Worm (Caenorhabditis elegans) whole organism, L4/young adult: ENCODE results near the gene Y82E9BL.5.
"Not testable (repeated sequence)": the region's sequence is repeated elsewhere in the genome, so short reads cannot be mapped to it uniquely, and the experiment has no call there.

Experiments
- W03F9.2 ChIP-seq: fragments of 150-350 bp; optimal IDR thresholded peaks from 2 replicates; lab custom pipeline; 2014; ENCODE audit warnings: missing biosample characterization, missing genetic modification characterization
- dao-5 ChIP-seq: sonication (generic microtip); optimal IDR thresholded peaks from 2 replicates; lab custom pipeline; 2016; ENCODE audit warnings: missing genotype, missing genetic modification characterization, moderate library complexity, missing compliant biosample characterization
- him-1 ChIP-seq: sonication (generic microtip); optimal IDR thresholded peaks from 2 replicates; lab custom pipeline; 2016; ENCODE audit warnings: missing genotype, missing genetic modification reagents, missing genetic modification characterization, missing compliant biosample characterization

Y82E9BL.5 gene

ce11 chrIII:1347539-1347938 lies at the start of gene Y82E9BL.5:
Y82E9BL.5 (minus strand) TSS chrIII:1347639.
- no peak for TF ChIP-seq him-1 (tag; lab: Kevin White, UChicago)
- TF ChIP-seq W03F9.2 (tag; lab: Kevin White, UChicago), result no peak

ce11 chrIII:1395355-1395754 lies 47.9 kb upstream of the Y82E9BL.5 start:
- no peak for TF ChIP-seq W03F9.2 (tag; lab: Kevin White, UChicago)
- TF ChIP-seq dao-5 (tag; lab: Kevin White, UChicago), result no peak
- TF ChIP-seq him-1 (tag; lab: Kevin White, UChicago), result no peak

ce11 chrIII:1392763-1393162 lies 45.3 kb upstream of the Y82E9BL.5 start:
- no peak for TF ChIP-seq W03F9.2 (tag; lab: Kevin White, UChicago)
- no peak for TF ChIP-seq him-1 (tag; lab: Kevin White, UChicago)
- no peak for TF ChIP-seq dao-5 (tag; lab: Kevin White, UChicago)

- TF ChIP-seq W03F9.2 (tag; lab: Kevin White, UChicago) (no peak), dao-5 (tag; lab: Kevin White, UChicago) (no peak), him-1 (tag; lab: Kevin White, UChicago) (no peak)
Measured at ce11 chrIII:1391752-1392151, 44.3 kb upstream of the Y82E9BL.5 start, which contains the start of gene pals-17. pals-17 (minus strand) TSS chrIII:1391852.

ce11 chrIII:1389988-1390387 lies 42.5 kb upstream of the Y82E9BL.5 start:
- TF ChIP-seq dao-5 (tag; lab: Kevin White, UChicago) (no peak), W03F9.2 (tag; lab: Kevin White, UChicago) (no peak), him-1 (tag; lab: Kevin White, UChicago) (no peak)

- TF ChIP-seq W03F9.2 (tag; lab: Kevin White, UChicago) (no peak), him-1 (tag; lab: Kevin White, UChicago) (no peak), dao-5 (tag; lab: Kevin White, UChicago) (no peak)
Measured at ce11 chrIII:1388274-1389058, 41.0 kb upstream of the Y82E9BL.5 start, which contains the start of gene pals-20. pals-20 (minus strand) TSS chrIII:1388324.

- TF ChIP-seq W03F9.2 (tag; lab: Kevin White, UChicago), result no peak
- TF ChIP-seq dao-5 (tag; lab: Kevin White, UChicago), result no peak
- no peak for TF ChIP-seq him-1 (tag; lab: Kevin White, UChicago)
Measured at ce11 chrIII:1384694-1385093, 37.3 kb upstream of the Y82E9BL.5 start.

ce11 chrIII:1384092-1384491 lies 36.7 kb upstream of the Y82E9BL.5 start, which contains the start of the genes fbxa-138 and Y82E9BR.5:
fbxa-138 (minus strand) TSS chrIII:1384252.
Y82E9BR.5 (plus strand) TSS chrIII:1384370.
- no peak for TF ChIP-seq him-1 (tag; lab: Kevin White, UChicago)
- TF ChIP-seq dao-5 (tag; lab: Kevin White, UChicago), result no peak
- no peak for TF ChIP-seq W03F9.2 (tag; lab: Kevin White, UChicago)

ce11 chrIII:1383483-1383882 lies 36.0 kb upstream of the Y82E9BL.5 start:
- TF ChIP-seq him-1 (tag; lab: Kevin White, UChicago) (no peak), dao-5 (tag; lab: Kevin White, UChicago) (no peak), W03F9.2 (tag; lab: Kevin White, UChicago) (no peak)

- TF ChIP-seq W03F9.2 (tag; lab: Kevin White, UChicago), result no peak
- TF ChIP-seq him-1 (tag; lab: Kevin White, UChicago), result no peak
- TF ChIP-seq dao-5 (tag; lab: Kevin White, UChicago), result no peak
Measured at ce11 chrIII:1380535-1381274, 33.3 kb upstream of the Y82E9BL.5 start, which contains the start of the genes pals-21 and Y82E9BR.6. pals-21 (minus strand) TSS chrIII:1380635. Y82E9BR.6 (plus strand) TSS chrIII:1381224.

- not testable (repeated sequence) for TF ChIP-seq dao-5, W03F9.2, him-1 (tag; lab: Kevin White, UChicago)
Measured at ce11 chrIII:1377903-1378302, 30.5 kb upstream of the Y82E9BL.5 start, which contains the start of gene pals-40. pals-40 (minus strand) TSS chrIII:1378003.

ce11 chrIII:1375491-1375890 lies 28.1 kb upstream of the Y82E9BL.5 start, which contains the start of gene Y82E9BR.10:
Y82E9BR.10 (minus strand) TSS chrIII:1375591.
- not testable (repeated sequence) for TF ChIP-seq dao-5, W03F9.2, him-1 (tag; lab: Kevin White, UChicago)

ce11 chrIII:1374355-1374807 lies 26.9 kb upstream of the Y82E9BL.5 start, which contains the start of gene Y82E9BR.20:
Y82E9BR.20 (plus strand) TSS chrIII:1374405.
- no peak for TF ChIP-seq W03F9.2 (tag; lab: Kevin White, UChicago)
- no peak for TF ChIP-seq him-1 (tag; lab: Kevin White, UChicago)
- no peak for TF ChIP-seq dao-5 (tag; lab: Kevin White, UChicago)
